Fruit fly (Drosophila melanogaster): ENCODE data around the gene C3G.
A peak's percentile ranks its signal among the peaks of the same experiment; 100 is the strongest.

C3G gene

DNA sequence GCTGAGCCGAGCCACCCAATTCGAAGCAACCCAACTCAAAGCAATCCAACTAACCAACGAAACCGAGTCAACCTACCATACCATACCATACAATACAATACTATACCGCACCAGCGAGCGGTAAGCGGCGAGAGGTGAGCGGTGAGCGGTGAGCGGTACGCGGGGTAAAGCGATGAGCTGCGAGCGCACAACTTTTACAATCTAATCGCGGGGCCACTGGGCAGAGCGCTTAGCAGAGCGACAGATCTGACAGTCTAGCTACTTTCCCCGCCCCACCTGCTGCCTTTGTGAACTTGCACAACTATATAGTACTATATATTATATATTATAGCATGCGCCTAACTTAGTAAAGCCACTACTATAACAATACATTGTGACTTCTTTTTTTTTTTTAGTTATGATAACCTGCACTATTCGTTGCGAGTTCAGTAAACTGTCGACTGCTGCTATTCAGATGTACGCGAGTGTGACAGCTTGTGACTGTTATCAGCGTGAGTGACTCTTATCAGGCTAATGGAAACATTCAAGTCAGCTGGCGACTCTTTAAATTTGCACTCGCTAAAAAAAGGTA is 2.6 kb downstream of the C3G start (continued):
- TF ChIP-seq Sox15 (GFP tag; optimal IDR thresholded peaks at IDR 0.05) (no peak), vri (GFP tag; optimal IDR thresholded peaks at IDR 0.05) (no peak), Eip75B (GFP tag; optimal IDR thresholded peaks at IDR 0.05) (no peak), ss (GFP tag; optimal IDR thresholded peaks at IDR 0.05) (no peak), OdsH (GFP tag; optimal IDR thresholded peaks at IDR 0.05) (peak; percentile 33), Gug (GFP tag; IDR thresholded peaks at IDR 0.05) (no peak), pdm3 (GFP tag; optimal IDR thresholded peaks at IDR 0.05) (peak; percentile 15), fd59A (GFP tag; optimal IDR thresholded peaks at IDR 0.05) (no peak)

DNA sequence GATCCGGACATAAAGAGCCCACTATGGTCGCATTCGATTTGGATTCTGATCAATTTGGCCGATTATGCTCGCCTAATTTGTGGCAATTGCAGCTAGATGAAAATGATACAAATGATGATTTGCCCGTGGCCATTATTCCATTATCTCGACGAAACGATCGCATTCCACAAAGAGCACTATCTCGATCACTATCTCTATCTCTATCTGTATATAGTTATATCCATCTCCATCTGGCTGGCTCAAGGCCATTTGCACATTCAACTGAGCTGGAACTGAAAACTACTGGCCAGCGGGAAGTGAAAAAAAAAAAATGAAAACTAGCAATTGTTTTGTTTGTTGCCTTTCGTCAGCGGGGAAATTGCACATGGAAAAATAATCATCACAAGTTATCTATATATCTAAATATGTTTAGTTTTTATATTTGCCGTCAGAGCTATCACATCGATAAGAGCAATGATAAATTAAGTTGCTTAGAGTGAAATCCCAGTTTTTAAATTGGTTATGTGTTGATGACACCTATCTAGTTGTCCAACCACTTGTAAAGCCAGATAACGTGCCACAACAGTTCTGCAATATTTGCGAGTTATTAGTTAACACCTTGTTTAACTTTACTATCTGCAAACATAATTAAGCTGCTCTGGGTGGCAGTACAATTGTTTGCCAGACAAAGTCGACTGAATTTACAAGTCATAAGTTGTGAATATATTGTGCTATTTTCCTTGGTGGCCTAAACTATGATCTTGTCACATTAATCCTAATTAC is 4.0 kb downstream of the C3G start:
- TF ChIP-seq fkh (GFP tag; optimal IDR thresholded peaks at IDR 0.05) (peak; percentile 17), eg (GFP tag; IDR thresholded peaks at IDR 0.05) (no peak), CG6854 (GFP tag; optimal IDR thresholded peaks at IDR 0.05) (no peak), CG11294 (GFP tag; IDR thresholded peaks at IDR 0.05) (no peak)

DNA sequence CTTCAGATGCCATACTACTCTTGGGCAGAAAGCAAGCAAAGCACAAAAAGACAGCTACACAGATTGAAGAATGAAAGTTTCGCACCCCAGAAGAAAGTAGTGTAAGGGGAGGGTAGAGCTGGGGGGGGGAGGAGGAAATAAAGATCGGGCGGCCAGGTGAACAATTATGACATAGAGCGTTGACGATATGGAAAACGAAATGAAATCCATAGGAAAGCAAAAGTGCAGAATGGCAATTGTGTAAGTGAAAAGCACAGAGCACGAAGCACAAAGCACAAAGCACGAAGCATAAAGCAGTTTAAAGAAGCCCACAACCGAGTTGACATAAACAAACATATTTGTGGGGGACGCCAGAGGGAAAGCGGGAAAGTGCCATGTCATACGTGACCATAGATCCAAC is 6.4 kb downstream of the C3G start:
- TF ChIP-seq dsx (GFP tag; optimal IDR thresholded peaks at IDR 0.05; ENCODE audit: poor library complexity, severe bottlenecking) (no peak), CG8319 (GFP tag; optimal IDR thresholded peaks at IDR 0.05) (no peak), esn (GFP tag; optimal IDR thresholded peaks at IDR 0.05) (no peak), Hr4 (GFP tag; optimal IDR thresholded peaks at IDR 0.05) (no peak), CG6854 (GFP tag; optimal IDR thresholded peaks at IDR 0.05) (no peak), fd59A (GFP tag; optimal IDR thresholded peaks at IDR 0.05) (no peak), Smox (GFP tag; optimal IDR thresholded peaks at IDR 0.05) (no peak), CG16779 (tag; optimal IDR thresholded peaks at IDR 0.05) (no peak), fd85E (GFP tag; optimal IDR thresholded peaks at IDR 0.05) (no peak), Ets96B (tag; optimal IDR thresholded peaks at IDR 0.05) (no peak), eg (GFP tag; IDR thresholded peaks at IDR 0.05) (no peak), Lpt (GFP tag; optimal IDR thresholded peaks at IDR 0.05) (no peak), dac (GFP tag; optimal IDR thresholded peaks at IDR 0.05) (no peak)

DNA sequence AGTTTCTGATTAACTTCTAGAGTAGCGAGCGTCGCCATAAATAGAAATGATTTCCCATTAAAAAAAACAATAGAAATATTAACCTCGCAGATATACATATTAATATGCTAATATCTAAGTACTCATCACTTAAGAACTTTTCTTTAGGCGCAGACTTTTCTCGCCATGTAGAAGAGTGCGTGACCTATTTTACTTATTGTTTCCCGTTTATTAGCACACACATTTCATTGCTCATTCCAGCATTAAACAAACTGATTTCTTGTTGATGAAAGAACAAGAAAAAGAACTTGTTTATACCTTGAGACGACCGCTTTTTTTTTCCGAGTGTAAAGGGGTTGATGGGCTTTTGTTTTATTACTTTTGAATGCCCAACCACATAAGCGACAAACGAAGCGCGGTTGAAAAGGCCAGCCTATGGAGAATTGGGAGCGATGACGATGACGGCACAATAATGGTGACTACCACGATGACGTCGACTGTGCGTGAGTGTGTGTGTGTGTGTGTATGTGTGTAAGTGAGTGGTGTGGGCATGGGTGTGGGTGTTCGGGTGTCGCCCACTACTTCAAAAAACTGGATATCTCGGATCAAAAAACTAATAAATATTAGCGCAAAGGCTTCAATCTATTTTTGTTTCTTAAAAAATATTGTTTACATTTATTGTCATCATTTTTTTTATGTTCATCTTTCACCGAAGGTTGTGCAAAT is 7.3 kb downstream of the C3G start:
- TF ChIP-seq CG8632 (GFP tag; optimal IDR thresholded peaks at IDR 0.05) (no peak), Hr39 (GFP tag; optimal IDR thresholded peaks at IDR 0.05) (no peak), CG6808 (GFP tag; optimal IDR thresholded peaks at IDR 0.05) (no peak), CG34406 (GFP tag; optimal IDR thresholded peaks at IDR 0.05) (peak; percentile 11), CG10669 (GFP tag; optimal IDR thresholded peaks at IDR 0.05) (no peak), Sox15 (GFP tag; optimal IDR thresholded peaks at IDR 0.05) (no peak), CG31627 (GFP tag; optimal IDR thresholded peaks at IDR 0.05) (peak; percentile 11), esn (GFP tag; optimal IDR thresholded peaks at IDR 0.05) (peak; percentile 13), CG1621 (tag; optimal IDR thresholded peaks at IDR 0.05) (no peak), CG6792 (GFP tag; optimal IDR thresholded peaks at IDR 0.05) (no peak), ss (GFP tag; optimal IDR thresholded peaks at IDR 0.05) (no peak), CG8119 (GFP tag; IDR thresholded peaks at IDR 0.05) (no peak), cyc (GFP tag; optimal IDR thresholded peaks at IDR 0.05) (no peak), Ets96B (tag; optimal IDR thresholded peaks at IDR 0.05) (no peak), acj6 (GFP tag; optimal IDR thresholded peaks at IDR 0.05) (peak; percentile 17), vri (GFP tag; optimal IDR thresholded peaks at IDR 0.05) (no peak), CG6854 (GFP tag; optimal IDR thresholded peaks at IDR 0.05) (no peak), Hr4 (GFP tag; optimal IDR thresholded peaks at IDR 0.05) (peak; percentile 7), CG32006 (GFP tag; optimal IDR thresholded peaks at IDR 0.05) (peak; percentile 19), Hr38 (GFP tag; optimal IDR thresholded peaks at IDR 0.05) (no peak), dac (GFP tag; optimal IDR thresholded peaks at IDR 0.05) (no peak), CG16779 (tag; optimal IDR thresholded peaks at IDR 0.05) (no peak), spab (GFP tag; optimal IDR thresholded peaks at IDR 0.05) (no peak), CG3032 (tag; optimal IDR thresholded peaks at IDR 0.05) (no peak), Sox14 (GFP tag; optimal IDR thresholded peaks at IDR 0.05) (no peak), CG11762 (GFP tag; optimal IDR thresholded peaks at IDR 0.05; ENCODE audit: insufficient read depth) (no peak), pdm3 (GFP tag; optimal IDR thresholded peaks at IDR 0.05) (peak; percentile 34), fkh (GFP tag; optimal IDR thresholded peaks at IDR 0.05) (no peak), achi (GFP tag; optimal IDR thresholded peaks at IDR 0.05) (no peak), CG11294 (GFP tag; IDR thresholded peaks at IDR 0.05) (no peak), topi (GFP tag; optimal IDR thresholded peaks at IDR 0.05) (peak; percentile 25)

All from whole organism, prepupa.